Fruit fly (Drosophila melanogaster) Kc167 (cell line): ENCODE results near the gene mus312.

Source experiments
- Myc ChIP-seq: fragments of >200 bp; optimal IDR thresholded peaks from 2 replicates; lab custom pipeline; 2017; ENCODE audit warnings: missing external identifiers
- Sin3A ChIP-seq: fragments of >200 bp; optimal IDR thresholded peaks from 2 replicates; lab custom pipeline; 2018; ENCODE audit warnings: missing external identifiers
- h ChIP-seq: fragments of >200 bp; optimal IDR thresholded peaks from 3 replicates; lab custom pipeline; 2018; ENCODE audit warnings: missing external identifiers
- insv ChIP-seq: fragments of >200 bp; optimal IDR thresholded peaks from 3 replicates; lab custom pipeline; 2018; ENCODE audit warnings: missing external identifiers
- psq ChIP-seq: fragments of >200 bp; optimal IDR thresholded peaks from 2 replicates; lab custom pipeline; 2017; ENCODE audit warnings: missing external identifiers

- TF ChIP-seq psq (lab: Kevin White, UChicago): no peak
- TF ChIP-seq h (lab: Kevin White, UChicago): no peak
- no peak for TF ChIP-seq Sin3A (lab: Kevin White, UChicago)
- TF ChIP-seq insv (lab: Kevin White, UChicago): no peak
- no peak for TF ChIP-seq Myc
Measured at dm6 chr3L:7347984-7348631, 19.2 kb downstream of the mus312 start, which contains the start of the genes Srp19 and qm.
